Fruit fly (Drosophila melanogaster) whole organism, prepupa: ENCODE data around the gene AstC.
A peak's percentile ranks its signal among the peaks of the same experiment; 100 is the strongest.

ENCODE experiments used
- CG16779 ChIP-seq: fragments of 200-800 bp; sonication (Bioruptor generic); optimal IDR thresholded peaks from 3 replicates; lab custom pipeline; 2017; ENCODE audit warnings: missing biosample characterization, mild to moderate bottlenecking, missing genetic modification characterization
- CG4318 ChIP-seq: fragments of 200-800 bp; sonication (Bioruptor generic); optimal IDR thresholded peaks from 3 replicates; lab custom pipeline; 2017; ENCODE audit warnings: missing biosample characterization, mild to moderate bottlenecking, missing genetic modification characterization
- Ets21C ChIP-seq: fragments of 200-800 bp; sonication (Bioruptor generic); optimal IDR thresholded peaks from 3 replicates; lab custom pipeline; 2016; ENCODE audit warnings: missing biosample characterization, missing genetic modification characterization
- Gug ChIP-seq: fragments of 200-800 bp; sonication (Bioruptor generic); IDR thresholded peaks from 2 replicates; pipeline ENCODE4 v1.3.6; 2022; ENCODE audit warnings: missing biosample characterization, missing genetic modification characterization
- Hr38 ChIP-seq: sonication (Bioruptor generic); optimal IDR thresholded peaks from 2 replicates; lab custom pipeline; 2016; ENCODE audit warnings: missing biosample characterization, missing genetic modification characterization
- Lpt ChIP-seq: fragments of 200-800 bp; sonication (Bioruptor generic); optimal IDR thresholded peaks from 3 replicates; lab custom pipeline; 2016; ENCODE audit warnings: missing biosample characterization, missing genetic modification characterization
- acj6 ChIP-seq: fragments of 200-800 bp; sonication (Bioruptor generic); optimal IDR thresholded peaks from 3 replicates; lab custom pipeline; 2016; ENCODE audit warnings: missing biosample characterization, missing genetic modification characterization
- dac ChIP-seq: fragments of 200-800 bp; sonication (Bioruptor generic); optimal IDR thresholded peaks from 2 replicates; lab custom pipeline; 2017; ENCODE audit warnings: missing biosample characterization, mild to moderate bottlenecking, missing genetic modification characterization
- fd59A ChIP-seq: fragments of 200-800 bp; sonication (Bioruptor generic); optimal IDR thresholded peaks from 2 replicates; lab custom pipeline; 2017; ENCODE audit warnings: missing biosample characterization, mild to moderate bottlenecking, missing genetic modification characterization, missing genetic modification reagents
- spab ChIP-seq: fragments of 200-800 bp; sonication (Bioruptor generic); optimal IDR thresholded peaks from 2 replicates; lab custom pipeline; 2017; ENCODE audit warnings: missing biosample characterization, mild to moderate bottlenecking, missing genetic modification characterization, missing genetic modification reagents
- ss ChIP-seq, 2 experiments: fragments of 200-800 bp; sonication (Bioruptor generic); optimal IDR thresholded peaks; 2 replicates in 1 of 2; 3 replicates in 1 of 2; lab custom pipeline; 2017 to 2018; ENCODE audit warnings: mild to moderate bottlenecking in 2 of 2, missing biosample characterization in 2 of 2, missing genetic modification characterization in 2 of 2, moderate library complexity in 1 of 2
- vri ChIP-seq: fragments of 200-800 bp; sonication (Bioruptor generic); optimal IDR thresholded peaks from 3 replicates; lab custom pipeline; 2016; ENCODE audit warnings: missing biosample characterization, mild to moderate bottlenecking, missing genetic modification characterization

DNA sequence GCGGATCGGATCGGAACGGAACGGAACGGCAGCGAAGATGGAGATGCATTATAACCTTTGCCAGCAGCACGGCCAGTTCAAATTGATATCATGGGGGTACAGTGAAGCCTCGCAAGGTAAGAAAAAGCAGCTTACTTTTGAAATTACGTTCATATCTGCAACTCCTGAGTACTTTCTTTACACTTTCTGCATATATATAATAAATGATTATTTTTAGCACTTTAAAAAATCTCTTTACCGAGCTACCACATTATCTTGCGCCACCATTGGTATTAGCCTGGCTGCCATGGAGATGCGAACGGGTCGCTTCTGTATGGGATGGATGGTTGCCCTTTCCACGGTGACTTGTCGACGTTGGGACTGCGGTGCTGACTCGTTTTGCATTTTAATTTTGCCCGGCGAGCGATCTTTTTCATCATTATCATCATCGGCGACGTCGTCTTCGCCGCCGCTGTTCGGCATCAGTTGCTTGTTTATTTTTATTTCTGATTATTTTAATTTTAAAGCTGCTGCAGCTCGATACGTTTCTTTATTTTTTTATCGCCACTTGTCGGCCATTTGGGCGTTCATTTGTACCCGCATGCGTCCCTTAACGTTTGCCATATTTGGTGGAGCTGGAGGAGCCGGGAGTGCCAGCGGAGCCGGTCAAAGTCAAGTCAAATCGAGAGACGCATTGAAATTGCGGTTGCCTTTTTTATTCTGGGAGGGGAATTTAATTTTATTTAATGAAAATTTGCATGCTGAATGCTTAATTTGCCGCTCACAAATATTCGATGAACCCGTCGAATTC, 28.0 kb downstream of the AstC start:
- TF ChIP-seq fd59A (peak; percentile 89), acj6 (GFP tag; lab: Kevin White, UChicago) (peak; percentile 94), dac (peak; percentile 6), spab (GFP tag; lab: Kevin White, UChicago) (peak; percentile 88), Hr38 (GFP tag; lab: Kevin White, UChicago) (no peak), vri (GFP tag; lab: Kevin White, UChicago) (peak; percentile 84), CG16779 (tag; lab: Kevin White, UChicago) (peak; percentile 73), Lpt (peak; percentile 58), Gug (peak; percentile 66), ss (GFP tag; optimal IDR thresholded peaks at IDR 0.05; lab: Kevin White, UChicago) (peak; percentile 86 to 92), Ets21C (GFP tag; lab: Kevin White, UChicago) (peak; percentile 82), CG4318 (GFP tag; lab: Kevin White, UChicago) (no peak)
